Worm (Caenorhabditis elegans) whole organism, L1 larva: ENCODE results near the gene dgk-1.

Experiments
- F16B12.6 ChIP-seq: fragments of 150-350 bp; optimal IDR thresholded peaks from 2 replicates; lab custom pipeline; 2014; ENCODE audit warnings: missing biosample characterization, missing genetic modification characterization
- efl-3 ChIP-seq: fragments of 200-800 bp; sonication (Bioruptor generic); optimal IDR thresholded peaks from 2 replicates; lab custom pipeline; 2018; ENCODE audit warnings: mild to moderate bottlenecking, missing genetic modification characterization, missing compliant biosample characterization
- isw-1 ChIP-seq: fragments of 200-800 bp; sonication (Bioruptor generic); IDR thresholded peaks from 2 replicates; pipeline ENCODE4 v1.3.6; 2022; ENCODE audit warnings: missing genetic modification characterization, missing compliant biosample characterization
- mdl-1 ChIP-seq, 2 experiments: fragments of 150-350 bp; optimal IDR thresholded peaks; 2 replicates each; lab custom pipeline; 2014 to 2017; ENCODE audit warnings: missing biosample characterization in 2 of 2, missing genetic modification characterization in 2 of 2, inconsistent platforms in 1 of 2
- pqm-1 ChIP-seq: sonication (generic microtip); optimal IDR thresholded peaks from 3 replicates; lab custom pipeline; 2017; ENCODE audit warnings: missing biosample characterization, missing genetic modification characterization
- snpc-4 ChIP-seq: fragments of 150-350 bp; optimal IDR thresholded peaks from 2 replicates; lab custom pipeline; 2014; ENCODE audit warnings: missing biosample characterization, missing genetic modification characterization
- ztf-4 ChIP-seq: fragments of 150-350 bp; optimal IDR thresholded peaks from 2 replicates; lab custom pipeline; 2014; ENCODE audit warnings: missing biosample characterization, missing genetic modification characterization

DNA sequence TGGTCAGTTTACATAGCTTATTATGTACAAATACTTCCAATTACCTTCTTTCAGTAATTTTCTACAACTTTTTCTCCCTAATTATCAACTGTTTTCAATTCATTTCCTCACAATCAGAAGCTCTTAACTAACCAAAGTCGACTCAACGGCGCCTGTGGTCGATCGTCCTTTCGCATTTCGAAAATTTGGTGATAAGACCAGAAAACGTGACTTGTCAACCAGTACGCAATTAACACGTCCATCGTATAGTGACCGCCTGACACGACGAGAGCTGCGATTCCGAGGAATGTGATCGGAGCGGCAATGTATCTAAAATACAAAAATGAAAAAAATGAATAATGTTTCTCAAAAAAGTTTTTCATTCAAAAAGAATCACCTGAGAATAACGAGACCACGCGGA, 45.6 kb downstream of the dgk-1 start:
- TF ChIP-seq pqm-1 (tag; lab: Kevin White, UChicago): no peak
- no peak for TF ChIP-seq efl-3 (GFP tag; lab: Kevin White, UChicago)
- TF ChIP-seq isw-1 (GFP tag; lab: Robert Waterston, UW): no peak
- TF ChIP-seq F16B12.6 (tag; lab: Kevin White, UChicago): no peak
- TF ChIP-seq mdl-1 (tag; optimal IDR thresholded peaks at IDR 0.05; lab: Kevin White, UChicago): no peak
- no peak for TF ChIP-seq snpc-4 (tag; lab: Kevin White, UChicago)
- no peak for TF ChIP-seq ztf-4
